Worm (Caenorhabditis elegans) whole organism, L4/young adult: Measurements from ENCODE around the gene Y11D7A.10.

ENCODE experiments used
- dao-5 ChIP-seq: sonication (generic microtip); optimal IDR thresholded peaks from 2 replicates; lab custom pipeline; 2016; ENCODE audit warnings: missing genotype, missing genetic modification characterization, moderate library complexity, missing compliant biosample characterization
- him-1 ChIP-seq: sonication (generic microtip); optimal IDR thresholded peaks from 2 replicates; lab custom pipeline; 2016; ENCODE audit warnings: missing genotype, missing genetic modification reagents, missing genetic modification characterization, missing compliant biosample characterization

ce11 chrIV:9258547-9258946 lies 1.0 kb downstream of the Y11D7A.10 start:
- TF ChIP-seq him-1 (tag; lab: Kevin White, UChicago) (no peak), dao-5 (tag; lab: Kevin White, UChicago) (no peak)
